Worm (Caenorhabditis elegans) whole organism, L3 larva: ENCODE data around the gene rrc-1.

Source experiments
- R02D3.7 ChIP-seq: fragments of 150-350 bp; optimal IDR thresholded peaks from 2 replicates; lab custom pipeline; 2014; ENCODE audit warnings: missing biosample characterization, missing genetic modification characterization
- ZK546.5 ChIP-seq: sonication (generic microtip); optimal IDR thresholded peaks from 2 replicates; lab custom pipeline; 2017; ENCODE audit warnings: missing biosample characterization, missing genetic modification characterization
- aly-2 ChIP-seq: fragments of 150-350 bp; optimal IDR thresholded peaks from 2 replicates; lab custom pipeline; 2014; ENCODE audit warnings: missing biosample characterization, missing genetic modification characterization
- ceh-16 ChIP-seq: sonication (generic microtip); optimal IDR thresholded peaks from 2 replicates; lab custom pipeline; 2017; ENCODE audit warnings: missing biosample characterization, missing genetic modification characterization
- ceh-28 ChIP-seq: fragments of 150-350 bp; optimal IDR thresholded peaks from 2 replicates; lab custom pipeline; 2014; ENCODE audit warnings: missing biosample characterization, missing genetic modification reagents, missing genetic modification characterization
- ceh-82 ChIP-seq: fragments of 150-350 bp; optimal IDR thresholded peaks from 2 replicates; lab custom pipeline; 2014; ENCODE audit warnings: missing biosample characterization, missing genetic modification characterization
- ceh-9 ChIP-seq: sonication (generic microtip); optimal IDR thresholded peaks from 2 replicates; lab custom pipeline; 2018; ENCODE audit warnings: missing biosample characterization, missing genetic modification characterization
- egl-27 ChIP-seq: sonication (generic microtip); optimal IDR thresholded peaks from 4 replicates; lab custom pipeline; 2017; ENCODE audit warnings: missing biosample characterization, missing genetic modification reagents, missing genetic modification characterization
- egl-5 ChIP-seq: fragments of 150-350 bp; optimal IDR thresholded peaks from 2 replicates; lab custom pipeline; 2017; ENCODE audit warnings: missing biosample characterization, missing genetic modification reagents, missing genetic modification characterization, inconsistent platforms
- elt-1 ChIP-seq: fragments of 150-350 bp; optimal IDR thresholded peaks from 2 replicates; lab custom pipeline; 2014; ENCODE audit warnings: missing biosample characterization, missing genetic modification characterization
- elt-2 ChIP-seq: sonication (generic microtip); optimal IDR thresholded peaks from 2 replicates; lab custom pipeline; 2016; ENCODE audit warnings: missing genetic modification reagents, mild to moderate bottlenecking, missing genetic modification characterization, missing compliant biosample characterization
- elt-3 ChIP-seq, 3 experiments: fragments of 150-350 bp in 1 of 3; sonication (generic microtip) in 2 of 3; optimal IDR thresholded peaks; 2 replicates in 2 of 3; 4 replicates in 1 of 3; lab custom pipeline; 2014 to 2017; ENCODE audit warnings: missing biosample characterization in 3 of 3, missing genetic modification characterization in 3 of 3
- eor-1 ChIP-seq, 2 experiments: fragments of 150-350 bp; optimal IDR thresholded peaks; 2 replicates each; lab custom pipeline; 2014 to 2018; ENCODE audit warnings: missing biosample characterization in 2 of 2, missing genetic modification characterization in 2 of 2
- fkh-10 ChIP-seq: sonication (generic microtip); optimal IDR thresholded peaks from 2 replicates; lab custom pipeline; 2017; ENCODE audit warnings: missing biosample characterization, missing genetic modification reagents, missing genetic modification characterization
- fkh-2 ChIP-seq: fragments of 150-350 bp; optimal IDR thresholded peaks from 2 replicates; lab custom pipeline; 2014; ENCODE audit warnings: missing biosample characterization, missing genetic modification reagents, missing genetic modification characterization
- fos-1 ChIP-seq: fragments of 150-350 bp; optimal IDR thresholded peaks from 2 replicates; lab custom pipeline; 2014; ENCODE audit warnings: missing biosample characterization, missing genetic modification characterization
- hmg-11 ChIP-seq: sonication (generic microtip); optimal IDR thresholded peaks from 2 replicates; lab custom pipeline; 2016; ENCODE audit warnings: missing genetic modification characterization, missing compliant biosample characterization
- lin-15B ChIP-seq: fragments of 150-350 bp; optimal IDR thresholded peaks from 2 replicates; lab custom pipeline; 2014; ENCODE audit warnings: missing biosample characterization, missing genetic modification characterization
- lin-39 ChIP-seq: fragments of 150-350 bp; optimal IDR thresholded peaks from 2 replicates; lab custom pipeline; 2018; ENCODE audit warnings: missing biosample characterization, missing genetic modification reagents, missing genetic modification characterization
- mdl-1 ChIP-seq: fragments of 150-350 bp; optimal IDR thresholded peaks from 2 replicates; lab custom pipeline; 2014; ENCODE audit warnings: missing biosample characterization, missing genetic modification characterization
- mml-1 ChIP-seq: fragments of 150-350 bp; sonication (generic microtip); optimal IDR thresholded peaks from 3 replicates; lab custom pipeline; 2014; ENCODE audit warnings: missing biosample characterization, missing genetic modification characterization
- nfya-1 ChIP-seq: sonication (generic microtip); optimal IDR thresholded peaks from 2 replicates; lab custom pipeline; 2017; ENCODE audit warnings: missing genetic modification characterization, mild to moderate bottlenecking, missing compliant biosample characterization, antibody characterized with exemption, moderate library complexity; ENCODE audit not compliant: insufficient read depth
- nhr-11 ChIP-seq: fragments of 150-350 bp; optimal IDR thresholded peaks from 2 replicates; lab custom pipeline; 2014; ENCODE audit warnings: missing biosample characterization, missing genetic modification characterization
- nhr-12 ChIP-seq: fragments of 150-350 bp; optimal IDR thresholded peaks from 2 replicates; lab custom pipeline; 2014; ENCODE audit warnings: missing biosample characterization, missing genetic modification characterization
- nhr-23 ChIP-seq: fragments of 150-350 bp; optimal IDR thresholded peaks from 2 replicates; lab custom pipeline; 2014; ENCODE audit warnings: missing biosample characterization, missing genetic modification reagents, missing genetic modification characterization
- nhr-25 ChIP-seq: sonication (generic microtip); optimal IDR thresholded peaks from 2 replicates; lab custom pipeline; 2017; ENCODE audit warnings: missing biosample characterization, missing genetic modification characterization
- nhr-28 ChIP-seq: fragments of 150-350 bp; optimal IDR thresholded peaks from 2 replicates; lab custom pipeline; 2014; ENCODE audit warnings: missing biosample characterization, missing genetic modification characterization
- nhr-43 ChIP-seq: sonication (generic microtip); optimal IDR thresholded peaks from 2 replicates; lab custom pipeline; 2016; ENCODE audit warnings: mild to moderate bottlenecking, missing genetic modification characterization, missing compliant biosample characterization; ENCODE audit not compliant: poor library complexity, severe bottlenecking
- nhr-67 ChIP-seq: fragments of 150-350 bp; optimal IDR thresholded peaks from 2 replicates; lab custom pipeline; 2014; ENCODE audit warnings: missing biosample characterization, missing genetic modification characterization
- nhr-76 ChIP-seq: fragments of 150-350 bp; sonication (generic microtip); optimal IDR thresholded peaks from 5 replicates; lab custom pipeline; 2014; ENCODE audit warnings: missing biosample characterization, missing genetic modification characterization
- nhr-77 ChIP-seq: fragments of 150-350 bp; optimal IDR thresholded peaks from 2 replicates; lab custom pipeline; 2014; ENCODE audit warnings: missing biosample characterization, missing genetic modification characterization
- pha-4 ChIP-seq: fragments of 150-350 bp; optimal IDR thresholded peaks from 2 replicates; lab custom pipeline; 2014; ENCODE audit warnings: missing biosample characterization, missing genetic modification reagents, missing genetic modification characterization
- sea-2 ChIP-seq: fragments of 150-350 bp; sonication (generic microtip); optimal IDR thresholded peaks from 4 replicates; lab custom pipeline; 2014; ENCODE audit warnings: missing biosample characterization, missing genetic modification reagents, missing genetic modification characterization
- skn-1 ChIP-seq: fragments of 150-350 bp; optimal IDR thresholded peaks from 2 replicates; lab custom pipeline; 2014; ENCODE audit warnings: missing biosample characterization, missing genetic modification characterization
- snpc-4 ChIP-seq: fragments of 150-350 bp; optimal IDR thresholded peaks from 2 replicates; lab custom pipeline; 2014; ENCODE audit warnings: missing biosample characterization, missing genetic modification characterization
- tbx-2 ChIP-seq: sonication (generic microtip); optimal IDR thresholded peaks from 2 replicates; lab custom pipeline; 2016; ENCODE audit warnings: mild to moderate bottlenecking, missing genetic modification characterization, missing compliant biosample characterization
- unc-62 ChIP-seq: fragments of 150-350 bp; sonication (generic microtip); optimal IDR thresholded peaks from 4 replicates; lab custom pipeline; 2014; ENCODE audit warnings: missing biosample characterization, missing genetic modification reagents, missing genetic modification characterization
- zag-1 ChIP-seq: fragments of 150-350 bp; optimal IDR thresholded peaks from 2 replicates; lab custom pipeline; 2014; ENCODE audit warnings: missing biosample characterization, missing genetic modification characterization
- ztf-11 ChIP-seq: fragments of 150-350 bp; optimal IDR thresholded peaks from 2 replicates; lab custom pipeline; 2014; ENCODE audit warnings: missing biosample characterization, missing genetic modification characterization
- ztf-4 ChIP-seq: fragments of 150-350 bp; optimal IDR thresholded peaks from 2 replicates; lab custom pipeline; 2014; ENCODE audit warnings: missing biosample characterization, missing genetic modification characterization

rrc-1 gene

ce11 chrX:9846975-9847374 is 15.9 kb upstream of the rrc-1 start, which contains the start of gene vab-15:
vab-15 (plus strand) TSS chrX:9847275.
- TF ChIP-seq egl-5 (tag; lab: Kevin White, UChicago) (no peak), mml-1 (no peak), R02D3.7 (tag; lab: Kevin White, UChicago) (no peak), elt-2 (tag; lab: Kevin White, UChicago) (no peak), tbx-2 (tag; lab: Kevin White, UChicago) (no peak), nhr-77 (tag; lab: Kevin White, UChicago) (no peak), ceh-16 (tag; lab: Kevin White, UChicago) (no peak)

- TF ChIP-seq mdl-1: no peak
- TF ChIP-seq hmg-11 (tag; lab: Kevin White, UChicago): no peak
- TF ChIP-seq nfya-1 (tag; lab: Kevin White, UChicago): peak; percentile 26
- TF ChIP-seq egl-5 (tag; lab: Kevin White, UChicago): no peak
These were observed 14.8 kb upstream of the rrc-1 start for ce11 chrX:9845916-9846315.

DNA sequence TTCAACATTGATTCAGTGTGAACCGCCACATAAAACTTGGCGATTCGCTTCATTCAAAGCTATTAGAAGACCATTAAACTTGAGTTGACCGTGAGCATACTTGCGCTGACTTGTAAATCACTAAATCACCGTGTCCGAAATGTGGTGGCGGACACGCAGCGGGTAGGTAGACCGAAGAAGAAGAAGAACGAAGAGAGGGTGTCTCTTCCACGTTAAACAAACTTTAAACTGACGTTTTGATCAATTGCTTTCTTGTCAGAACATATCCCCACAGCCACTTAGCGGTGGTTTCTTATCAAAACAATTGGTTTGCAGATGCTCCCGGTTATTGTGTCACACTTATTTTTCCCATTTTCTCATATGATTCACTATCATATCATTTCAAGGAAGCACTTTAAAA is 12.5 kb upstream of the rrc-1 start:
- TF ChIP-seq ceh-9 (no peak), nhr-12 (tag; lab: Kevin White, UChicago) (no peak), fkh-10 (GFP tag; lab: Kevin White, UChicago) (no peak), ztf-4 (no peak), egl-5 (tag; lab: Kevin White, UChicago) (peak; percentile 16)

ce11 chrX:9842102-9842501 is 11.0 kb upstream of the rrc-1 start:
- TF ChIP-seq fkh-2 (tag; lab: Kevin White, UChicago) (no peak), lin-39 (tag; lab: Kevin White, UChicago) (peak; percentile 22), zag-1 (tag; lab: Kevin White, UChicago) (no peak), eor-1 (tag; optimal IDR thresholded peaks at IDR 0.05; lab: Kevin White, UChicago) (no peak), egl-5 (tag; lab: Kevin White, UChicago) (peak; percentile 85), mml-1 (no peak), tbx-2 (tag; lab: Kevin White, UChicago) (no peak), aly-2 (tag; lab: Kevin White, UChicago) (no peak), nfya-1 (tag; lab: Kevin White, UChicago) (peak; percentile 25)

- TF ChIP-seq hmg-11 (tag; lab: Kevin White, UChicago) (no peak), nhr-23 (tag; lab: Kevin White, UChicago) (no peak)
These were observed 9.8 kb upstream of the rrc-1 start for ce11 chrX:9840864-9841263.

- TF ChIP-seq mml-1: no peak
- no peak for TF ChIP-seq elt-1
- peak; percentile 75 for TF ChIP-seq nfya-1 (tag; lab: Kevin White, UChicago)
- TF ChIP-seq R02D3.7 (tag; lab: Kevin White, UChicago): no peak
- no peak for TF ChIP-seq unc-62 (GFP tag; lab: Kevin White, UChicago)
- no peak for TF ChIP-seq ZK546.5 (tag; lab: Kevin White, UChicago)
- TF ChIP-seq skn-1 (tag; lab: Kevin White, UChicago): peak; percentile 51
- peak; percentile 71 for TF ChIP-seq pha-4 (tag; lab: Kevin White, UChicago)
- TF ChIP-seq ceh-28: no peak
- TF ChIP-seq elt-2 (tag; lab: Kevin White, UChicago): peak; percentile 41
- TF ChIP-seq aly-2 (tag; lab: Kevin White, UChicago): no peak
- TF ChIP-seq lin-15B (tag; lab: Kevin White, UChicago): peak; percentile 75
- TF ChIP-seq mdl-1: peak; percentile 23
- peak; percentile 68 for TF ChIP-seq snpc-4 (tag; lab: Kevin White, UChicago)
- TF ChIP-seq nhr-23 (tag; lab: Kevin White, UChicago): no peak
- TF ChIP-seq ceh-16 (tag; lab: Kevin White, UChicago): no peak
- TF ChIP-seq nhr-43: no peak
- TF ChIP-seq nhr-67: no peak
- TF ChIP-seq ceh-82 (tag; lab: Kevin White, UChicago): no peak
- no peak for TF ChIP-seq ztf-11 (tag; lab: Kevin White, UChicago)
- TF ChIP-seq nhr-11 (tag; lab: Kevin White, UChicago): no peak
- no peak for TF ChIP-seq sea-2 (GFP tag; lab: Kevin White, UChicago)
- no peak for TF ChIP-seq zag-1 (tag; lab: Kevin White, UChicago)
- TF ChIP-seq ceh-9: no peak
- no peak for TF ChIP-seq eor-1 (tag; optimal IDR thresholded peaks at IDR 0.05; lab: Kevin White, UChicago)
- peak; percentile 66 for TF ChIP-seq nhr-25 (tag; lab: Kevin White, UChicago)
- TF ChIP-seq ztf-4: no peak
- TF ChIP-seq tbx-2 (tag; lab: Kevin White, UChicago): no peak
- TF ChIP-seq egl-27 (tag; lab: Kevin White, UChicago): no peak
- TF ChIP-seq fkh-10 (GFP tag; lab: Kevin White, UChicago): peak; percentile 74
- no peak for TF ChIP-seq nhr-76 (tag; lab: Kevin White, UChicago)
- TF ChIP-seq elt-3 (tag; optimal IDR thresholded peaks at IDR 0.05; lab: Kevin White, UChicago): no peak
- TF ChIP-seq nhr-28 (tag; lab: Kevin White, UChicago): no peak
- TF ChIP-seq fos-1: no peak
- TF ChIP-seq egl-5 (tag; lab: Kevin White, UChicago): no peak
These were observed 7.0 kb upstream of the rrc-1 start, which contains the start of gene ipla-2 for ce11 chrX:9837989-9838541. ipla-2 (minus strand) TSS chrX:9838039.
